Fruit fly (Drosophila melanogaster): ENCODE measurements around the gene Spn.
A peak's percentile ranks its signal among the peaks of the same experiment; 100 is the strongest.

The Spn gene

DNA sequence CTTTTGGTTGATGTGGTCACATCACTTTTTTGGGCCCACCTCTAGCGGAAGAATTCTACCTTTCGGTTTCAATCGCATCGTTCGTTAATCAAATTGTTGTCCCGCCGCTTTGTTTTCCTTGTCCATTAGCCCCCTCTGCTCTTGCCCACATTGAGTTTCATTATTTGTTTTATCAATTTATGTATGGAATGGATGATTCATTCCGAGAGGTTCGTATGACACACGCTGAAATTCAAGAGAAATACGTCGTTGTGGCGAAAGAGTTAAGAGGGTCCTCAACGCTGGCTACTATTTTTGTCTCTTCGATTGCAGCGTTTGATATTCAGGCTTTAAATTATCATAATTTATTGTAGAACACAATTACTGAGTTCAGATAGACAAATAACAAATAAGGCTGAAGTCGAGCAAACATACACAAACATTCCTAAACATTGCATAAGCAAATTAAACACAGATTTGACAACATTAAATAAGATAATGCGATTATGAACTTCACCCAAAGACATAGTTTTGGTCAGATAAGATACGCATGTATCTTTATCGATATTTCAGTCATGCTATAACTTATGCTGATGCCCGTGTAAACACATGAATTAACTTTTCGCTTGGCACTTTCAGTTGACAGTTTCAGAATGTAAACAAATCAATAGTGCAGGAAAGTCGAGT, 60.4 kb downstream of the Spn start (continued):
- no peak for TF ChIP-seq Trl (optimal IDR thresholded peaks at IDR 0.05)
- TF ChIP-seq Trl (GFP tag; optimal IDR thresholded peaks at IDR 0.05), result no peak
- no peak for TF ChIP-seq Hand (GFP tag; optimal IDR thresholded peaks at IDR 0.05)
- peak; percentile 64 for TF ChIP-seq CG15479 (GFP tag; optimal IDR thresholded peaks at IDR 0.05)
- TF ChIP-seq dimm (GFP tag; IDR thresholded peaks at IDR 0.05), result no peak
- TF ChIP-seq chinmo (GFP tag; IDR thresholded peaks at IDR 0.05; ENCODE audit: partially characterized antibody), result 0 out of 4 replicates have a peak, but pooled peaks have one; percentile 48
- peak; percentile 35; the same call in 1 of the 2 replicates for TF ChIP-seq NFAT (GFP tag; IDR thresholded peaks at IDR 0.05)
- no peak for TF ChIP-seq mam (GFP tag; optimal IDR thresholded peaks at IDR 0.05)
- no peak for TF ChIP-seq oc (tag; optimal IDR thresholded peaks at IDR 0.05)
- TF ChIP-seq Nf-YA (GFP tag; IDR thresholded peaks at IDR 0.05), result 0 out of 2 replicates have a peak, but pooled peaks have one; percentile 13
- TF ChIP-seq CG9932 (GFP tag; IDR thresholded peaks at IDR 0.05), result peak; percentile 50
- peak; percentile 22 for TF ChIP-seq Blimp-1 (GFP tag; optimal IDR thresholded peaks at IDR 0.05)
- no peak for TF ChIP-seq lmd (GFP tag; IDR thresholded peaks at IDR 0.05)
- peak; percentile 24 for TF ChIP-seq Kr (GFP tag; optimal IDR thresholded peaks at IDR 0.05)
- peak; percentile 56 for TF ChIP-seq mirr (GFP tag; optimal IDR thresholded peaks at IDR 0.05)
- no peak for TF ChIP-seq rib (GFP tag; IDR thresholded peaks at IDR 0.05)
- peak; percentile 4 for TF ChIP-seq CG13894 (tag; optimal IDR thresholded peaks at IDR 0.05)
- no peak for TF ChIP-seq CG30431 (GFP tag; optimal IDR thresholded peaks at IDR 0.05)
- peak; percentile 16 for TF ChIP-seq sug (tag; optimal IDR thresholded peaks at IDR 0.05)
- TF ChIP-seq Deaf1 (tag; optimal IDR thresholded peaks at IDR 0.05), result peak; percentile 30
- peak; percentile 81 for TF ChIP-seq Med (GFP tag)
- TF ChIP-seq CG33213 (GFP tag; optimal IDR thresholded peaks at IDR 0.05), result no peak
- TF ChIP-seq Bteb2 (GFP tag; optimal IDR thresholded peaks at IDR 0.05), result no peak
- TF ChIP-seq CHES-1-like (GFP tag; optimal IDR thresholded peaks at IDR 0.05), result peak; percentile 10
- no peak for TF ChIP-seq psq (GFP tag; optimal IDR thresholded peaks at IDR 0.05)
- no peak for TF ChIP-seq CG8359 (GFP tag; optimal IDR thresholded peaks at IDR 0.05; ENCODE audit: borderline replicate concordance)
- TF ChIP-seq fd64A (GFP tag; optimal IDR thresholded peaks at IDR 0.05), result peak; percentile 12
- no peak for TF ChIP-seq cwo (GFP tag; optimal IDR thresholded peaks at IDR 0.05)
- no peak for TF ChIP-seq pzg (GFP tag; optimal IDR thresholded peaks at IDR 0.05)
- no peak for TF ChIP-seq CG10565 (GFP tag; optimal IDR thresholded peaks at IDR 0.05)
- TF ChIP-seq kni (GFP tag; optimal IDR thresholded peaks at IDR 0.05), result peak; percentile 54
- peak; percentile 77 for TF ChIP-seq grn (GFP tag; optimal IDR thresholded peaks at IDR 0.05)
- peak; percentile 83 for TF ChIP-seq Asciz (GFP tag; optimal IDR thresholded peaks at IDR 0.05)
- no peak for TF ChIP-seq CG12769 (tag; optimal IDR thresholded peaks at IDR 0.05)
- peak; percentile 28 for TF ChIP-seq CG15601 (tag; optimal IDR thresholded peaks at IDR 0.05)
- TF ChIP-seq Taf1 (GFP tag; IDR thresholded peaks at IDR 0.05), result no peak
- TF ChIP-seq CG7271 (tag; optimal IDR thresholded peaks at IDR 0.05), result no peak
- no peak for TF ChIP-seq fru (optimal IDR thresholded peaks at IDR 0.05)
- TF ChIP-seq tgo (GFP tag; IDR thresholded peaks at IDR 0.05), result no peak
- TF ChIP-seq CG7963 (GFP tag; IDR thresholded peaks at IDR 0.05; ENCODE audit: partially characterized antibody), result no peak
- TF ChIP-seq esg (GFP tag; conservative IDR thresholded peaks at IDR 0.05), result no peak
- TF ChIP-seq CG17568 (GFP tag; optimal IDR thresholded peaks at IDR 0.05), result peak; percentile 21
